In the genomic region with DNA sequence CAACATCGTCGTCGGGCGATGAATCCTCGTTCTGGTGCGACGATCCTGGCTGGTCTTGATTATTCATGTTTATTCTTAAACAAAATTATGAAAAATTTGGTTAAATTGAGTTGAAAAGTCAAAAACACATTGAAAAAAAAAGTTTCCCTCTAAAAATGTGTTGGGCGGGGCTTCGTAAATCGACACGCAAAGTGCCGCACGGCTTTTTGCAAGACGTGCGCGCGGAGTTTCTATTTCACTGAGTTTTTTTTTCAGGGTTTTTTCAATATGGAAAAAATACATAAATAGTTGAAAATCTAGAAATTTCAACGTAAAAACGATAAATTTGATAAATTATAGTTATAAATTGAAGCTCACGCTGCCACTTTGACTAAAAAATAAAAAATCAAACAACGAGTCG, we compare ENCODE assay signal across 3 worm cellular contexts.
TF ChIP-seq lines count a peak whose summit lies in the region.

A gene (minus strand): TSS at position 74 of the 400 bp plus-strand sequence.

TF ChIP-seq in whole organism, L1 larva, 84 proteins besides CTCF, POLR2A, EP300 and RAD21 (continued from another document and continues in another):
- TF ChIP-seq fkh-10 (GFP tag; optimal IDR thresholded peaks at IDR 0.05; lab: Kevin White, UChicago) (no peak), isw-1 (GFP tag; IDR thresholded peaks at IDR 0.05; lab: Robert Waterston, UW) (peak; percentile 75), mab-9 (GFP tag; IDR thresholded peaks at IDR 0.05; lab: Robert Waterston, UW) (peak; percentile 41; the same call in 1 of the 2 replicates), Y116A8C.19 (tag; optimal IDR thresholded peaks at IDR 0.05; lab: Kevin White, UChicago; ENCODE audit: borderline replicate concordance) (no peak), grh-1 (GFP tag; IDR thresholded peaks at IDR 0.05; lab: Robert Waterston, UW) (peak; percentile 77), jun-1 (tag; optimal IDR thresholded peaks at IDR 0.05; lab: Kevin White, UChicago) (peak; percentile 37), nhr-90 (tag; optimal IDR thresholded peaks at IDR 0.05; lab: Kevin White, UChicago; ENCODE audit: poor library complexity) (peak; percentile 77), lin-15B (tag; optimal IDR thresholded peaks at IDR 0.05; lab: Kevin White, UChicago) (peak; percentile 63), hpl-2 (GFP tag; optimal IDR thresholded peaks at IDR 0.05; lab: Kevin White, UChicago) (no peak), lin-14 (GFP tag; optimal IDR thresholded peaks at IDR 0.05; lab: Kevin White, UChicago) (peak; percentile 77), C16A3.4 (tag; optimal IDR thresholded peaks at IDR 0.05; lab: Kevin White, UChicago) (peak; percentile 77), unc-30 (tag; optimal IDR thresholded peaks at IDR 0.05; lab: Kevin White, UChicago) (no peak), F16B12.6 (tag; optimal IDR thresholded peaks at IDR 0.05; lab: Kevin White, UChicago) (peak; percentile 68), C04F5.9 (tag; optimal IDR thresholded peaks at IDR 0.05; lab: Kevin White, UChicago) (peak; percentile 54), nhr-20 (tag; optimal IDR thresholded peaks at IDR 0.05; lab: Kevin White, UChicago) (peak; percentile 79), aha-1 (tag; optimal IDR thresholded peaks at IDR 0.05; lab: Kevin White, UChicago) (no peak), ceh-82 (tag; optimal IDR thresholded peaks at IDR 0.05; lab: Kevin White, UChicago) (peak; percentile 78 to 88 (median 87)), nhr-11 (tag; optimal IDR thresholded peaks at IDR 0.05; lab: Kevin White, UChicago) (peak; percentile 56), fkh-8 (tag; optimal IDR thresholded peaks at IDR 0.05; lab: Kevin White, UChicago) (peak; percentile 47), snu-23 (GFP tag; optimal IDR thresholded peaks at IDR 0.05; lab: Kevin White, UChicago) (peak; percentile 82), swsn-7 (tag; optimal IDR thresholded peaks at IDR 0.05; lab: Kevin White, UChicago) (peak; percentile 82), efl-1 (optimal IDR thresholded peaks at IDR 0.05; lab: Kevin White, UChicago) (peak; percentile 81 to 95), efl-1 (GFP tag; optimal IDR thresholded peaks at IDR 0.05 in 1 of 2; lab: Kevin White, UChicago) (peak; percentile 91 to 99), hlh-17 (GFP tag; optimal IDR thresholded peaks at IDR 0.05; lab: Kevin White, UChicago; ENCODE audit: borderline replicate concordance) (no peak), lin-13 (GFP tag; optimal IDR thresholded peaks at IDR 0.05; lab: Kevin White, UChicago) (peak; percentile 55), ces-1 (GFP tag; optimal IDR thresholded peaks at IDR 0.05; lab: Kevin White, UChicago) (no peak), nhr-84 (tag; optimal IDR thresholded peaks at IDR 0.05; lab: Kevin White, UChicago) (no peak), mep-1 (tag; optimal IDR thresholded peaks at IDR 0.05; lab: Kevin White, UChicago) (peak; percentile 71), elt-3 (tag; optimal IDR thresholded peaks at IDR 0.05; lab: Kevin White, UChicago) (peak in 1 of 6 experiments; percentile 74), sptf-1 (tag; optimal IDR thresholded peaks at IDR 0.05; lab: Kevin White, UChicago) (no peak), unc-98 (GFP tag; IDR thresholded peaks at IDR 0.05; lab: Robert Waterston, UW) (no peak), nhr-237 (tag; optimal IDR thresholded peaks at IDR 0.05; lab: Kevin White, UChicago) (peak; percentile 10), ztf-11 (tag; optimal IDR thresholded peaks at IDR 0.05; lab: Kevin White, UChicago) (peak in 1 of 2 experiments; percentile 13), irx-1 (tag; optimal IDR thresholded peaks at IDR 0.05; lab: Kevin White, UChicago) (no peak), elt-2 (tag; optimal IDR thresholded peaks at IDR 0.05; lab: Kevin White, UChicago) (peak; percentile 73), nhr-12 (tag; optimal IDR thresholded peaks at IDR 0.05; lab: Kevin White, UChicago) (no peak), zip-4 (GFP tag; optimal IDR thresholded peaks at IDR 0.05; lab: Kevin White, UChicago) (peak; percentile 13), pqm-1 (tag; optimal IDR thresholded peaks at IDR 0.05; lab: Kevin White, UChicago) (no peak), snpc-4 (tag; optimal IDR thresholded peaks at IDR 0.05; lab: Kevin White, UChicago) (peak; percentile 59), nhr-19 (GFP tag; conservative IDR thresholded peaks at IDR 0.05; lab: Robert Waterston, UW) (peak; percentile 82), rnt-1 (tag; optimal IDR thresholded peaks at IDR 0.05; lab: Kevin White, UChicago) (peak; percentile 93)

TF ChIP-seq in whole organism, L3 larva, 47 proteins besides CTCF, POLR2A, EP300 and RAD21 (continued from another document):
- TF ChIP-seq egl-5 (tag; optimal IDR thresholded peaks at IDR 0.05; lab: Kevin White, UChicago) (peak; percentile 30), unc-62 (GFP tag; optimal IDR thresholded peaks at IDR 0.05; lab: Kevin White, UChicago) (no peak), nhr-25 (tag; optimal IDR thresholded peaks at IDR 0.05; lab: Kevin White, UChicago) (peak; percentile 4)

TF ChIP-seq in whole organism, young adult, 124 proteins besides CTCF, POLR2A, EP300 and RAD21 (continued from another document):
- TF ChIP-seq hmg-1.2 (GFP tag; IDR thresholded peaks at IDR 0.05; lab: Robert Waterston, UW) (peak; percentile 30; the same call in 1 of the 2 replicates), Y79H2A.3 (GFP tag; conservative IDR thresholded peaks at IDR 0.05; lab: Robert Waterston, UW) (no peak), D2030.7 (GFP tag; IDR thresholded peaks at IDR 0.05; lab: Robert Waterston, UW) (0 out of 2 replicates have a peak, but pooled peaks have one; percentile 33), rpc-1 (optimal IDR thresholded peaks at IDR 0.05; lab: Kevin White, UChicago) (peak; percentile 25), rpc-1 (tag; optimal IDR thresholded peaks at IDR 0.05; lab: Kevin White, UChicago) (no peak), tbp1 (GFP tag; optimal IDR thresholded peaks at IDR 0.05; lab: Kevin White, UChicago) (peak; percentile 14), ets-4 (GFP tag; optimal IDR thresholded peaks at IDR 0.05; lab: Kevin White, UChicago) (no peak)
